Fruit fly (Drosophila melanogaster) whole organism, embryonic: ENCODE results near the gene CG32379.

Source experiments
- Abd-B ChIP-seq: fragments of 200-800 bp; sonication (Bioruptor generic); optimal IDR thresholded peaks from 2 replicates; lab custom pipeline; 2018; ENCODE audit warnings: missing biosample characterization, mild to moderate bottlenecking, missing genetic modification characterization, moderate library complexity
- CG10431 ChIP-seq: fragments of 200-800 bp; sonication (Bioruptor generic); optimal IDR thresholded peaks from 3 replicates; lab custom pipeline; 2018; ENCODE audit warnings: missing biosample characterization, mild to moderate bottlenecking, missing genetic modification characterization
- CG10543 ChIP-seq: fragments of 200-800 bp; sonication (Bioruptor generic); optimal IDR thresholded peaks from 3 replicates; lab custom pipeline; 2017; ENCODE audit warnings: missing biosample characterization, mild to moderate bottlenecking, missing genetic modification characterization, moderate library complexity
- CG10979 ChIP-seq: fragments of 200-800 bp; sonication (Bioruptor generic); optimal IDR thresholded peaks from 2 replicates; lab custom pipeline; 2018; ENCODE audit warnings: missing biosample characterization, mild to moderate bottlenecking, missing genetic modification characterization, moderate library complexity
- CG11504 ChIP-seq: fragments of 200-800 bp; sonication (Bioruptor generic); optimal IDR thresholded peaks from 3 replicates; lab custom pipeline; 2019; ENCODE audit warnings: missing biosample characterization, mild to moderate bottlenecking, missing genetic modification characterization, moderate library complexity
- CG12104 ChIP-seq: fragments of 200-800 bp; sonication (Bioruptor generic); optimal IDR thresholded peaks from 3 replicates; lab custom pipeline; 2016; ENCODE audit warnings: missing biosample characterization, missing genetic modification characterization
- CG12299 ChIP-seq: fragments of 200-800 bp; sonication (Bioruptor generic); optimal IDR thresholded peaks from 2 replicates; lab custom pipeline; 2018; ENCODE audit warnings: missing biosample characterization, mild to moderate bottlenecking, missing genetic modification characterization
- CG12659 ChIP-seq: fragments of 200-800 bp; sonication (Bioruptor generic); optimal IDR thresholded peaks from 3 replicates; lab custom pipeline; 2017; ENCODE audit warnings: mild to moderate bottlenecking, missing biosample characterization, missing genetic modification reagents, missing genetic modification characterization
- CG13287 ChIP-seq: fragments of 200-800 bp; sonication (Bioruptor generic); IDR thresholded peaks from 2 replicates; pipeline ENCODE4 v1.3.6; 2022; ENCODE audit warnings: missing biosample characterization, missing genetic modification characterization; ENCODE audit not compliant: partially characterized antibody
- CG13775 ChIP-seq: fragments of 200-800 bp; sonication (Bioruptor generic); optimal IDR thresholded peaks from 3 replicates; lab custom pipeline; 2017; ENCODE audit warnings: missing biosample characterization, mild to moderate bottlenecking, missing genetic modification characterization
- CG14014 ChIP-seq: fragments of 200-800 bp; sonication (Bioruptor generic); IDR thresholded peaks from 2 replicates; pipeline ENCODE4 v1.3.6; 2022; ENCODE audit warnings: missing biosample characterization, missing genetic modification characterization
- CG15011 ChIP-seq: fragments of 200-800 bp; sonication (Bioruptor generic); optimal IDR thresholded peaks from 3 replicates; lab custom pipeline; 2018; ENCODE audit warnings: missing biosample characterization, mild to moderate bottlenecking, missing genetic modification characterization
- CG2202 ChIP-seq: fragments of 200-800 bp; sonication (Bioruptor generic); optimal IDR thresholded peaks from 2 replicates; lab custom pipeline; 2018; ENCODE audit warnings: missing biosample characterization, mild to moderate bottlenecking, missing genetic modification characterization
- CG30403 ChIP-seq: fragments of 200-800 bp; sonication (Bioruptor generic); optimal IDR thresholded peaks from 3 replicates; lab custom pipeline; 2016; ENCODE audit warnings: missing biosample characterization, missing genetic modification characterization
- CG3065 ChIP-seq: fragments of 200-800 bp; sonication (Bioruptor generic); optimal IDR thresholded peaks from 2 replicates; lab custom pipeline; 2016; ENCODE audit warnings: missing biosample characterization, missing genetic modification characterization
- CG34376 ChIP-seq: fragments of 200-800 bp; sonication (Bioruptor generic); optimal IDR thresholded peaks from 2 replicates; lab custom pipeline; 2018; ENCODE audit warnings: missing biosample characterization, mild to moderate bottlenecking, missing genetic modification characterization
- CG4707 ChIP-seq: fragments of 200-800 bp; sonication (Bioruptor generic); optimal IDR thresholded peaks from 2 replicates; lab custom pipeline; 2018; ENCODE audit warnings: missing biosample characterization, mild to moderate bottlenecking, missing genetic modification characterization, moderate library complexity
- CG6654 ChIP-seq: fragments of 200-800 bp; sonication (Bioruptor generic); optimal IDR thresholded peaks from 2 replicates; lab custom pipeline; 2017; ENCODE audit warnings: missing biosample characterization, mild to moderate bottlenecking, missing genetic modification characterization
- CG7987 ChIP-seq: fragments of 200-800 bp; sonication (Bioruptor generic); optimal IDR thresholded peaks from 2 replicates; lab custom pipeline; 2018; ENCODE audit warnings: missing biosample characterization, mild to moderate bottlenecking, missing genetic modification characterization, moderate library complexity
- CG8281 ChIP-seq: fragments of 200-800 bp; sonication (Bioruptor generic); optimal IDR thresholded peaks from 2 replicates; lab custom pipeline; 2018; ENCODE audit warnings: missing biosample characterization, mild to moderate bottlenecking, missing genetic modification characterization, moderate library complexity
- CG8478 ChIP-seq: fragments of >200 bp; optimal IDR thresholded peaks from 2 replicates; lab custom pipeline; 2018
- CG8944 ChIP-seq: fragments of 200-800 bp; sonication (Bioruptor generic); optimal IDR thresholded peaks from 3 replicates; lab custom pipeline; 2016; ENCODE audit warnings: missing biosample characterization, missing genetic modification characterization
- CG9215 ChIP-seq: fragments of 200-800 bp; sonication (Bioruptor generic); IDR thresholded peaks from 2 replicates; pipeline ENCODE4 v1.3.6; 2022; ENCODE audit warnings: missing biosample characterization, missing genetic modification characterization
- CG9817 ChIP-seq: fragments of 200-800 bp; sonication (Bioruptor generic); optimal IDR thresholded peaks from 2 replicates; lab custom pipeline; 2018; ENCODE audit warnings: missing biosample characterization, mild to moderate bottlenecking, missing genetic modification characterization, moderate library complexity
- CTCF ChIP-seq: fragments of 200-800 bp; sonication (Bioruptor generic); optimal IDR thresholded peaks from 2 replicates; lab custom pipeline; 2017; ENCODE audit warnings: missing biosample characterization, mild to moderate bottlenecking, missing genetic modification characterization, moderate library complexity
- Fer2 ChIP-seq: fragments of 200-800 bp; sonication (Bioruptor generic); optimal IDR thresholded peaks from 2 replicates; lab custom pipeline; 2018; ENCODE audit warnings: missing biosample characterization, mild to moderate bottlenecking, missing genetic modification characterization, moderate library complexity
- Gug ChIP-seq: fragments of 200-800 bp; sonication (Bioruptor generic); IDR thresholded peaks from 4 replicates; pipeline ENCODE4 v1.3.6; 2022; ENCODE audit warnings: missing biosample characterization, missing genetic modification characterization
- H15 ChIP-seq: fragments of 200-800 bp; sonication (Bioruptor generic); IDR thresholded peaks from 3 replicates; pipeline ENCODE4 v1.3.6; 2022; ENCODE audit warnings: missing biosample characterization, missing genetic modification characterization
- Max ChIP-seq: fragments of 200-800 bp; sonication (Bioruptor generic); optimal IDR thresholded peaks from 2 replicates; lab custom pipeline; 2016; ENCODE audit warnings: missing biosample characterization, mild to moderate bottlenecking, missing genetic modification characterization
- NK7.1 ChIP-seq: fragments of 200-800 bp; sonication (Bioruptor generic); optimal IDR thresholded peaks from 3 replicates; lab custom pipeline; 2016; ENCODE audit warnings: missing biosample characterization, missing genetic modification characterization
- Nf-YC ChIP-seq: fragments of 200-800 bp; optimal IDR thresholded peaks from 3 replicates; lab custom pipeline; 2019; ENCODE audit warnings: missing biosample characterization, mild to moderate bottlenecking, missing genetic modification characterization, moderate library complexity
- Side ChIP-seq: fragments of 200-800 bp; sonication (Bioruptor generic); optimal IDR thresholded peaks from 2 replicates; lab custom pipeline; 2016; ENCODE audit warnings: missing biosample characterization, missing genetic modification characterization
- ab ChIP-seq: fragments of 200-800 bp; sonication (Bioruptor generic); optimal IDR thresholded peaks from 2 replicates; lab custom pipeline; 2016; ENCODE audit warnings: missing biosample characterization, missing genetic modification characterization
- caup ChIP-seq: fragments of 200-800 bp; sonication (Bioruptor generic); optimal IDR thresholded peaks from 3 replicates; lab custom pipeline; 2017; ENCODE audit warnings: missing biosample characterization, mild to moderate bottlenecking, missing genetic modification characterization, moderate library complexity; ENCODE audit not compliant: severe bottlenecking
- cg ChIP-seq: fragments of 200-800 bp; sonication (Bioruptor generic); optimal IDR thresholded peaks from 3 replicates; lab custom pipeline; 2019; ENCODE audit warnings: missing biosample characterization, mild to moderate bottlenecking, missing genetic modification characterization, moderate library complexity
- dan ChIP-seq: fragments of 200-800 bp; sonication (Bioruptor generic); IDR thresholded peaks from 2 replicates; pipeline ENCODE4 v1.3.6; 2022; ENCODE audit warnings: missing biosample characterization, missing genetic modification characterization
- dimm ChIP-seq: fragments of 200-800 bp; sonication (Bioruptor generic); IDR thresholded peaks from 2 replicates; pipeline ENCODE4 v1.3.6; 2022; ENCODE audit warnings: missing biosample characterization, missing genetic modification characterization
- en ChIP-seq: fragments of 200-800 bp; sonication (Bioruptor generic); optimal IDR thresholded peaks from 2 replicates; lab custom pipeline; 2016; ENCODE audit warnings: missing biosample characterization, missing genetic modification characterization
- fru ChIP-seq: fragments of >200 bp; optimal IDR thresholded peaks from 2 replicates; lab custom pipeline; 2017
- fu2 ChIP-seq: fragments of 200-800 bp; sonication (Bioruptor generic); optimal IDR thresholded peaks from 2 replicates; lab custom pipeline; 2016; ENCODE audit warnings: missing biosample characterization, missing genetic modification characterization
- hkb ChIP-seq, 2 experiments: fragments of 200-800 bp in 1 of 2; fragments of >200 bp in 1 of 2; sonication (Bioruptor generic) in 1 of 2; IDR thresholded peaks in 1 of 2; optimal IDR thresholded peaks in 1 of 2; 2 replicates each; pipeline versions ENCODE4 v1.3.6 to Lab custom; 2017 to 2022; ENCODE audit warnings: missing biosample characterization in 1 of 2, missing genetic modification characterization in 1 of 2
- jigr1 ChIP-seq: fragments of 200-800 bp; sonication (Bioruptor generic); IDR thresholded peaks from 3 replicates; pipeline ENCODE4 v1.3.6; 2022; ENCODE audit warnings: missing biosample characterization, missing genetic modification characterization
- pb ChIP-seq: fragments of 200-800 bp; sonication (Bioruptor generic); optimal IDR thresholded peaks from 3 replicates; lab custom pipeline; 2016; ENCODE audit warnings: missing biosample characterization, missing genetic modification characterization
- sna ChIP-seq: fragments of 200-800 bp; sonication (Bioruptor generic); IDR thresholded peaks from 2 replicates; pipeline ENCODE4 v1.3.6; 2022; ENCODE audit warnings: missing biosample characterization, missing genetic modification characterization; ENCODE audit not compliant: partially characterized antibody
- stc ChIP-seq: fragments of 200-800 bp; sonication (Bioruptor generic); IDR thresholded peaks from 2 replicates; pipeline ENCODE4 v1.3.6; 2022; ENCODE audit warnings: missing biosample characterization, missing genetic modification characterization
- tin ChIP-seq: fragments of 200-800 bp; sonication (Bioruptor generic); optimal IDR thresholded peaks from 3 replicates; lab custom pipeline; 2016; ENCODE audit warnings: missing biosample characterization, missing genetic modification characterization
- unc-4 ChIP-seq: fragments of 200-800 bp; sonication (Bioruptor generic); IDR thresholded peaks from 2 replicates; pipeline ENCODE4 v1.3.6; 2022; ENCODE audit warnings: missing biosample characterization, missing genetic modification characterization; ENCODE audit not compliant: partially characterized antibody
- zen2 ChIP-seq: fragments of 200-800 bp; sonication (Bioruptor generic); IDR thresholded peaks from 3 replicates; pipeline ENCODE4 v1.3.6; 2022; ENCODE audit warnings: missing biosample characterization, missing genetic modification characterization; ENCODE audit not compliant: partially characterized antibody

CG32379 gene

DNA sequence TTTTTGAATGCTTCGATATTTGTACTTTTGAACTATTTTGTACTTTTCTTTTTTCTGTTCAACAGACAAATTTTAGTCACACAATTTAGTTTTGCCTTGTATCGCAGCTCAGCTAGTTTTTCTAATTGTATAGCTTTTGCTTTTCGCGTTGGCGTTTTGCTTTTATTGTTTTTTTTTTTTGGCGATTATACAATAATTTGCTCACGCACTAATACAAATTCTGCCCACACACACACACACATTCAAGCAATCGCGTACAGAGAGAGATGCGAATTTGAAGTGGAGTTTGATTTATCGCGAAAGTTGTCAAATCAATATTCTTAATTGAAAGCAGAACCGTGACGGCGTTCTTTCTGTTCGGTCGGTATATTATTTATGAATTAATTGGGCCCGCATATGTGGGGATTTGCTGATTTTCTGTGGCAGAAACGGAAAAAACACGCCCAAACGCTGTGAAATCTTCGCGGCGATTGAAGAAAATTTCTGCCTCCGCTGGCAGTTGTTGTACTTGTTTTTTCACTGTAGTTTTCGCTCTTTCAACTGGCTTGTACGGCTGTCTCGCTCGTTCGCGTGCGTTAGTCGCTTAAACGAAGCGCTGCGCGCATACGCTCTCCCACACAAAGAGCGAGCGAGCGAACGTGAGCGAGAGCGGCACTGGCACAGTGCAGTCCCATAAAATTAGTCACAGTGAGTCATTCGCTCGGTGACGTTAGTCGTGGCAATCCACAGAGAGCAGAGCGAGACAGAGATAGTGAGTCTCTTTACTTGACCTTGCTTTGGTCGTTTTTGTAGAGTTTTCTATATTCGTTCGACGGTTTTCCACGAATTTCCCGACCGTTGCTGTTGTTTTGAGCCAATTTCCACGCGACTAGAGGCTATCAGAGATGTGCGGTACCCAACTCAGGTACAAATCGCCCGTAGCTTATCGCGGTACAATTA, 38.8 kb downstream of the CG32379 start, which contains the start of gene Rac2 (continued):
- TF ChIP-seq CG15011 (no peak), CG4707 (GFP tag; lab: Kevin White, UChicago) (no peak), CG12659 (GFP tag; lab: Kevin White, UChicago) (peak; percentile 7), unc-4 (GFP tag; lab: Robert Waterston, UW) (no peak; the same call in 1 of the 2 replicates), tin (no peak), CG34376 (GFP tag; lab: Kevin White, UChicago) (peak; percentile 7), CG10979 (peak; percentile 22), H15 (no peak), dimm (GFP tag; lab: Robert Waterston, UW) (no peak), CG8478 (peak; percentile 91), CG14014 (GFP tag; lab: Robert Waterston, UW) (0 out of 2 replicates have a peak, but pooled peaks have one; percentile 9), hkb (optimal IDR thresholded peaks at IDR 0.05; lab: Kevin White, UChicago) (no peak), hkb (GFP tag; IDR thresholded peaks at IDR 0.05; lab: Robert Waterston, UW) (peak; percentile 45), ab (GFP tag; lab: Kevin White, UChicago) (peak; percentile 9), Abd-B (GFP tag; lab: Kevin White, UChicago) (no peak), cg (GFP tag; lab: Kevin White, UChicago) (peak; percentile 77), NK7.1 (GFP tag; lab: Kevin White, UChicago) (no peak), Max (GFP tag; lab: Kevin White, UChicago) (no peak), CG11504 (tag; lab: Kevin White, UChicago) (peak; percentile 37), CG30403 (GFP tag; lab: Kevin White, UChicago) (no peak), dan (GFP tag; lab: Robert Waterston, UW) (no peak), CG6654 (GFP tag; lab: Kevin White, UChicago) (no peak), Gug (no peak; the same call in 3 of the 4 replicates), CG2202 (peak; percentile 20), fu2 (no peak), CG13775 (no peak), CTCF (GFP tag; lab: Kevin White, UChicago) (no peak), CG3065 (GFP tag; lab: Kevin White, UChicago) (no peak), CG9817 (no peak), caup (GFP tag; lab: Kevin White, UChicago) (peak; percentile 54), sna (GFP tag; lab: Robert Waterston, UW) (0 out of 2 replicates have a peak, but pooled peaks have one; percentile 46), Nf-YC (tag; lab: Kevin White, UChicago) (peak; percentile 44), CG7987 (GFP tag; lab: Kevin White, UChicago) (peak; percentile 75), CG9215 (GFP tag; lab: Robert Waterston, UW) (no peak), CG10543 (peak; percentile 67), fru (lab: Kevin White, UChicago) (no peak), jigr1 (no peak), Fer2 (tag; lab: Kevin White, UChicago) (no peak), CG13287 (GFP tag; lab: Robert Waterston, UW) (peak; percentile 56; the same call in 1 of the 2 replicates), CG8944 (GFP tag; lab: Kevin White, UChicago) (no peak), Side (GFP tag; lab: Kevin White, UChicago) (peak; percentile 12), CG12104 (GFP tag; lab: Kevin White, UChicago) (no peak), stc (GFP tag; lab: Robert Waterston, UW) (no peak; the same call in 1 of the 2 replicates), CG10431 (no peak), CG12299 (tag; lab: Kevin White, UChicago) (peak; percentile 2), CG8281 (tag; lab: Kevin White, UChicago) (no peak), zen2 (GFP tag; lab: Robert Waterston, UW) (0 out of 3 replicates have a peak, but pooled peaks have one; percentile 41), pb (no peak), en (GFP tag; lab: Kevin White, UChicago) (no peak)
